Worm (Caenorhabditis elegans) whole organism, L2 larva: ENCODE measurements around the gene delm-1.

Experiments used
- ama-1 ChIP-seq: fragments of 150-350 bp; optimal IDR thresholded peaks from 2 replicates; lab custom pipeline; 2018; ENCODE audit warnings: inconsistent platforms
- blmp-1 ChIP-seq: sonication (generic microtip); optimal IDR thresholded peaks from 2 replicates; lab custom pipeline; 2017; ENCODE audit warnings: missing genetic modification characterization, mild to moderate bottlenecking, missing compliant biosample characterization, antibody characterized with exemption, moderate library complexity; ENCODE audit not compliant: insufficient read depth
- egl-27 ChIP-seq: sonication (generic microtip); optimal IDR thresholded peaks from 3 replicates; lab custom pipeline; 2017; ENCODE audit warnings: missing biosample characterization, missing genetic modification reagents, missing genetic modification characterization
- lsy-2 ChIP-seq, 2 experiments: fragments of 150-350 bp in 1 of 2; sonication (generic microtip) in 1 of 2; optimal IDR thresholded peaks; 2 replicates each; lab custom pipeline; 2014 to 2017; ENCODE audit warnings: missing biosample characterization in 2 of 2, missing genetic modification characterization in 2 of 2
- nhr-11 ChIP-seq: fragments of 150-350 bp; optimal IDR thresholded peaks from 2 replicates; lab custom pipeline; 2014; ENCODE audit warnings: missing biosample characterization, missing genetic modification characterization
- nhr-23 ChIP-seq: fragments of 150-350 bp; optimal IDR thresholded peaks from 2 replicates; lab custom pipeline; 2014; ENCODE audit warnings: missing biosample characterization, missing genetic modification reagents, missing genetic modification characterization
- nhr-237 ChIP-seq: fragments of 150-350 bp; optimal IDR thresholded peaks from 2 replicates; lab custom pipeline; 2014; ENCODE audit warnings: missing biosample characterization, missing genetic modification characterization
- nhr-77 ChIP-seq: fragments of 150-350 bp; optimal IDR thresholded peaks from 2 replicates; lab custom pipeline; 2014; ENCODE audit warnings: missing biosample characterization, missing genetic modification characterization
- zag-1 ChIP-seq: fragments of 150-350 bp; optimal IDR thresholded peaks from 2 replicates; lab custom pipeline; 2014; ENCODE audit warnings: missing biosample characterization, missing genetic modification characterization
- ztf-11 ChIP-seq: sonication (generic microtip); optimal IDR thresholded peaks from 2 replicates; lab custom pipeline; 2017; ENCODE audit warnings: missing biosample characterization, missing genetic modification characterization
- ztf-4 ChIP-seq: fragments of 150-350 bp; optimal IDR thresholded peaks from 2 replicates; lab custom pipeline; 2014; ENCODE audit warnings: missing biosample characterization, missing genetic modification characterization

- TF ChIP-seq ama-1 (no peak), ztf-4 (tag; lab: Kevin White, UChicago) (no peak), lsy-2 (tag; optimal IDR thresholded peaks at IDR 0.05; lab: Kevin White, UChicago) (no peak), nhr-237 (tag; lab: Kevin White, UChicago) (no peak), zag-1 (tag; lab: Kevin White, UChicago) (no peak), blmp-1 (tag; lab: Kevin White, UChicago) (no peak), nhr-11 (no peak), egl-27 (no peak), nhr-23 (no peak), nhr-77 (tag; lab: Kevin White, UChicago) (no peak), ztf-11 (no peak)
Measured at ce11 chrIV:9184547-9184946, 49.3 kb upstream of the delm-1 start, which contains the start of gene C07C7.1.
